Worm (Caenorhabditis elegans): ENCODE data around the gene F56F10.1.

- TF ChIP-seq lin-13 (GFP tag; optimal IDR thresholded peaks at IDR 0.05), result no peak
- no peak for TF ChIP-seq F44E2.7 (GFP tag; IDR thresholded peaks at IDR 0.05)
These were observed 45.7 kb downstream of the F56F10.1 start, which contains the start of gene F35H12.5 for ce11 chrX:918097-918496.

All from whole organism, L4 larva.